Fruit fly (Drosophila melanogaster) whole organism, embryonic: ENCODE measurements around the gene CG6465.
A peak's percentile ranks its signal among the peaks of the same experiment; 100 is the strongest.

Experiments used
- CG1024 ChIP-seq: fragments of 200-800 bp; sonication (Bioruptor generic); IDR thresholded peaks from 2 replicates; pipeline ENCODE4 v1.3.6; 2022; ENCODE audit warnings: missing biosample characterization, missing genetic modification characterization
- CG14860 ChIP-seq: fragments of 200-800 bp; sonication (Bioruptor generic); IDR thresholded peaks from 3 replicates; pipeline ENCODE4 v1.3.6; 2022; ENCODE audit warnings: missing biosample characterization, missing genetic modification characterization; ENCODE audit not compliant: partially characterized antibody
- CG16863 ChIP-seq: fragments of 200-800 bp; sonication (Bioruptor generic); optimal IDR thresholded peaks from 3 replicates; lab custom pipeline; 2016; ENCODE audit warnings: missing biosample characterization, missing genetic modification characterization
- CG2129 ChIP-seq: fragments of 200-800 bp; sonication (Bioruptor generic); IDR thresholded peaks from 2 replicates; pipeline ENCODE4 v1.3.6; 2022; ENCODE audit warnings: missing biosample characterization, missing genetic modification characterization; ENCODE audit not compliant: partially characterized antibody
- CG2678 ChIP-seq: fragments of 200-800 bp; sonication (Bioruptor generic); optimal IDR thresholded peaks from 3 replicates; lab custom pipeline; 2019; ENCODE audit warnings: missing biosample characterization, mild to moderate bottlenecking, missing genetic modification characterization, moderate library complexity
- CG3065 ChIP-seq: fragments of 200-800 bp; sonication (Bioruptor generic); optimal IDR thresholded peaks from 2 replicates; lab custom pipeline; 2016; ENCODE audit warnings: missing biosample characterization, missing genetic modification characterization
- CG3163 ChIP-seq: fragments of 200-800 bp; sonication (Bioruptor generic); optimal IDR thresholded peaks from 3 replicates; lab custom pipeline; 2016; ENCODE audit warnings: missing biosample characterization, missing genetic modification characterization
- CG4282 ChIP-seq: fragments of 200-800 bp; sonication (Bioruptor generic); optimal IDR thresholded peaks from 2 replicates; lab custom pipeline; 2016; ENCODE audit warnings: missing biosample characterization, missing genetic modification characterization
- CG4424 ChIP-seq: fragments of 200-800 bp; sonication (Bioruptor generic); optimal IDR thresholded peaks from 3 replicates; lab custom pipeline; 2016; ENCODE audit warnings: missing biosample characterization, missing genetic modification characterization
- CG4820 ChIP-seq: fragments of 200-800 bp; sonication (Bioruptor generic); optimal IDR thresholded peaks from 3 replicates; lab custom pipeline; 2016; ENCODE audit warnings: missing biosample characterization, missing genetic modification characterization
- CG4854 ChIP-seq: fragments of 200-800 bp; sonication (Bioruptor generic); optimal IDR thresholded peaks from 2 replicates; lab custom pipeline; 2016; ENCODE audit warnings: missing biosample characterization, missing genetic modification characterization, inconsistent platforms
- CG9817 ChIP-seq: fragments of 200-800 bp; sonication (Bioruptor generic); optimal IDR thresholded peaks from 2 replicates; lab custom pipeline; 2018; ENCODE audit warnings: missing biosample characterization, mild to moderate bottlenecking, missing genetic modification characterization, moderate library complexity
- CG9932 ChIP-seq: fragments of 200-800 bp; sonication (Bioruptor generic); IDR thresholded peaks from 2 replicates; pipeline ENCODE4 v1.3.6; 2022; ENCODE audit warnings: missing biosample characterization, missing genetic modification characterization
- CoRest ChIP-seq: fragments of 200-800 bp; sonication (Bioruptor generic); optimal IDR thresholded peaks from 3 replicates; lab custom pipeline; 2018; ENCODE audit warnings: missing biosample characterization, mild to moderate bottlenecking, missing genetic modification characterization, moderate library complexity
- Dfd ChIP-seq, 2 experiments: fragments of >200 bp; optimal IDR thresholded peaks; 2 replicates each; lab custom pipeline; 2017; ENCODE audit warnings: missing biosample characterization in 2 of 2, missing genetic modification characterization in 2 of 2
- Dll ChIP-seq: fragments of 200-800 bp; sonication (Bioruptor generic); IDR thresholded peaks from 4 replicates; pipeline ENCODE4 v1.3.6; 2022; ENCODE audit warnings: missing biosample characterization, missing genetic modification characterization; ENCODE audit not compliant: partially characterized antibody
- Fer1 ChIP-seq: fragments of 200-800 bp; sonication (Bioruptor generic); optimal IDR thresholded peaks from 2 replicates; lab custom pipeline; 2017; ENCODE audit warnings: missing biosample characterization, mild to moderate bottlenecking, missing genetic modification characterization
- Fer3 ChIP-seq: fragments of 200-800 bp; sonication (Bioruptor generic); optimal IDR thresholded peaks from 2 replicates; lab custom pipeline; 2018; ENCODE audit warnings: missing biosample characterization, mild to moderate bottlenecking, missing genetic modification characterization, moderate library complexity
- Hr3 ChIP-seq: fragments of 200-800 bp; sonication (Bioruptor generic); optimal IDR thresholded peaks from 3 replicates; lab custom pipeline; 2016; ENCODE audit warnings: missing biosample characterization, missing genetic modification characterization
- MBD-R2 ChIP-seq: fragments of 200-800 bp; sonication (Bioruptor generic); IDR thresholded peaks from 2 replicates; pipeline ENCODE4 v1.3.6; 2022; ENCODE audit warnings: missing biosample characterization, missing genetic modification characterization
- Oli ChIP-seq: fragments of 200-800 bp; sonication (Bioruptor generic); optimal IDR thresholded peaks from 2 replicates; lab custom pipeline; 2018; ENCODE audit warnings: missing biosample characterization, mild to moderate bottlenecking, missing genetic modification characterization, moderate library complexity
- Pdp1 ChIP-seq, 2 experiments: fragments of 200-800 bp; sonication (Bioruptor generic); optimal IDR thresholded peaks; 3 replicates each; lab custom pipeline; 2016; ENCODE audit warnings: missing biosample characterization in 2 of 2, missing genetic modification characterization in 2 of 2, mild to moderate bottlenecking in 1 of 2, moderate library complexity in 1 of 2
- Side ChIP-seq: fragments of 200-800 bp; sonication (Bioruptor generic); optimal IDR thresholded peaks from 2 replicates; lab custom pipeline; 2016; ENCODE audit warnings: missing biosample characterization, missing genetic modification characterization
- YL-1 ChIP-seq: fragments of 200-800 bp; sonication (Bioruptor generic); optimal IDR thresholded peaks from 3 replicates; lab custom pipeline; 2017; ENCODE audit warnings: missing biosample characterization, mild to moderate bottlenecking, missing genetic modification characterization
- ab ChIP-seq: fragments of 200-800 bp; sonication (Bioruptor generic); optimal IDR thresholded peaks from 2 replicates; lab custom pipeline; 2016; ENCODE audit warnings: missing biosample characterization, missing genetic modification characterization
- al ChIP-seq: fragments of 200-800 bp; sonication (Bioruptor generic); IDR thresholded peaks from 2 replicates; pipeline ENCODE4 v1.3.6; 2022; ENCODE audit warnings: missing biosample characterization, missing genetic modification characterization
- ap ChIP-seq: fragments of 200-800 bp; sonication (Bioruptor generic); IDR thresholded peaks from 2 replicates; pipeline ENCODE4 v1.3.6; 2022; ENCODE audit warnings: missing biosample characterization, missing genetic modification characterization
- bsh ChIP-seq, 2 experiments: fragments of 200-800 bp; sonication (Bioruptor generic); optimal IDR thresholded peaks; 2 replicates each; lab custom pipeline; 2017 to 2018; ENCODE audit warnings: mild to moderate bottlenecking in 2 of 2, missing biosample characterization in 2 of 2, missing genetic modification characterization in 2 of 2, moderate library complexity in 1 of 2
- ci ChIP-seq: fragments of 200-800 bp; sonication (Bioruptor generic); IDR thresholded peaks from 3 replicates; pipeline ENCODE4 v1.3.6; 2022; ENCODE audit warnings: missing biosample characterization, missing genetic modification characterization
- dm ChIP-seq: fragments of 200-800 bp; sonication (Bioruptor generic); optimal IDR thresholded peaks from 3 replicates; lab custom pipeline; 2016; ENCODE audit warnings: missing biosample characterization, missing genetic modification characterization
- en ChIP-seq: fragments of 200-800 bp; sonication (Bioruptor generic); optimal IDR thresholded peaks from 2 replicates; lab custom pipeline; 2016; ENCODE audit warnings: missing biosample characterization, missing genetic modification characterization
- esg ChIP-seq: fragments of 200-800 bp; sonication (Bioruptor generic); conservative IDR thresholded peaks from 2 replicates; pipeline ENCODE4 v1.3.6; 2022; ENCODE audit warnings: missing biosample characterization, missing genetic modification characterization
- exex ChIP-seq: fragments of 200-800 bp; sonication (Bioruptor generic); optimal IDR thresholded peaks from 4 replicates; lab custom pipeline; 2018; ENCODE audit warnings: missing biosample characterization, mild to moderate bottlenecking, missing genetic modification characterization, moderate library complexity
- gsb-n ChIP-seq: fragments of 200-800 bp; sonication (Bioruptor generic); optimal IDR thresholded peaks from 3 replicates; lab custom pipeline; 2018; ENCODE audit warnings: missing biosample characterization, mild to moderate bottlenecking, missing genetic modification characterization
- h ChIP-seq: fragments of >200 bp; optimal IDR thresholded peaks from 2 replicates; lab custom pipeline; 2017
- jigr1 ChIP-seq: fragments of 200-800 bp; sonication (Bioruptor generic); IDR thresholded peaks from 3 replicates; pipeline ENCODE4 v1.3.6; 2022; ENCODE audit warnings: missing biosample characterization, missing genetic modification characterization
- luna ChIP-seq: fragments of 200-800 bp; sonication (Bioruptor generic); optimal IDR thresholded peaks from 2 replicates; lab custom pipeline; 2016; ENCODE audit warnings: missing biosample characterization, missing genetic modification characterization
- nom ChIP-seq: fragments of 200-800 bp; sonication (Bioruptor generic); optimal IDR thresholded peaks from 2 replicates; lab custom pipeline; 2017; ENCODE audit warnings: missing biosample characterization, missing genetic modification characterization, mild to moderate bottlenecking, moderate library complexity, missing genetic modification reagents
- oc ChIP-seq: fragments of 200-800 bp; sonication (Bioruptor generic); optimal IDR thresholded peaks from 2 replicates; lab custom pipeline; 2018; ENCODE audit warnings: missing biosample characterization, mild to moderate bottlenecking, missing genetic modification characterization, moderate library complexity
- onecut ChIP-seq: fragments of 200-800 bp; sonication (Bioruptor generic); IDR thresholded peaks from 2 replicates; pipeline ENCODE4 v1.3.6; 2022; ENCODE audit warnings: missing biosample characterization, missing genetic modification characterization
- prd ChIP-seq, 3 experiments: fragments of >200 bp in 2 of 3; fragments of 200-800 bp in 1 of 3; sonication (Bioruptor generic) in 1 of 3; optimal IDR thresholded peaks in 2 of 3; IDR thresholded peaks in 1 of 3; 2 replicates in 2 of 3; 3 replicates in 1 of 3; pipeline versions ENCODE4 v1.3.6 to Lab custom; 2017 to 2022; ENCODE audit warnings: missing biosample characterization in 1 of 3, missing genetic modification characterization in 1 of 3
- sim ChIP-seq: fragments of 200-800 bp; sonication (Bioruptor generic); IDR thresholded peaks from 2 replicates; pipeline ENCODE4 v1.3.6; 2022; ENCODE audit warnings: missing biosample characterization, missing genetic modification characterization
- sima ChIP-seq: fragments of 200-800 bp; sonication (Bioruptor generic); optimal IDR thresholded peaks from 2 replicates; lab custom pipeline; 2016; ENCODE audit warnings: missing biosample characterization, missing genetic modification characterization
- sisA ChIP-seq: fragments of 200-800 bp; sonication (Bioruptor generic); IDR thresholded peaks from 2 replicates; pipeline ENCODE4 v1.3.6; 2022; ENCODE audit warnings: missing biosample characterization, missing genetic modification characterization
- sna ChIP-seq: fragments of 200-800 bp; sonication (Bioruptor generic); IDR thresholded peaks from 2 replicates; pipeline ENCODE4 v1.3.6; 2022; ENCODE audit warnings: missing biosample characterization, missing genetic modification characterization; ENCODE audit not compliant: partially characterized antibody
- tll ChIP-seq, 2 experiments: fragments of 200-800 bp in 1 of 2; fragments of >200 bp in 1 of 2; sonication (Bioruptor generic) in 1 of 2; optimal IDR thresholded peaks; 2 replicates each; lab custom pipeline; 2017 to 2019; ENCODE audit warnings: missing biosample characterization in 2 of 2, missing genetic modification characterization in 2 of 2, mild to moderate bottlenecking in 1 of 2, moderate library complexity in 1 of 2
- tna ChIP-seq: fragments of 200-800 bp; sonication (Bioruptor generic); IDR thresholded peaks from 2 replicates; pipeline ENCODE4 v1.3.6; 2022; ENCODE audit warnings: missing biosample characterization, missing genetic modification characterization; ENCODE audit not compliant: partially characterized antibody
- vvl ChIP-seq: fragments of 200-800 bp; sonication (Bioruptor generic); IDR thresholded peaks from 2 replicates; pipeline ENCODE4 v1.3.6; 2022; ENCODE audit warnings: missing biosample characterization, missing genetic modification characterization
- wor ChIP-seq: fragments of 200-800 bp; sonication (Bioruptor generic); IDR thresholded peaks from 2 replicates; pipeline ENCODE4 v1.3.6; 2022; ENCODE audit warnings: missing biosample characterization, missing genetic modification characterization
- zf30C ChIP-seq: fragments of 200-800 bp; sonication (Bioruptor generic); optimal IDR thresholded peaks from 3 replicates; lab custom pipeline; 2018; ENCODE audit warnings: missing biosample characterization, mild to moderate bottlenecking, missing genetic modification characterization

The CG6465 gene

dm6 chr3R:10677245-10677902 is at the start of gene CG6465 (continued):
- TF ChIP-seq onecut = no peak
- TF ChIP-seq Dll (GFP tag; lab: Robert Waterston, UW) = no peak
- no peak for TF ChIP-seq CG4424 (GFP tag; lab: Kevin White, UChicago)
- 0 out of 2 replicates have a peak, but pooled peaks have one; percentile 17 for TF ChIP-seq sisA (GFP tag; lab: Robert Waterston, UW)
- TF ChIP-seq ab = no peak
- TF ChIP-seq wor = no peak
- TF ChIP-seq CG4820 (GFP tag; lab: Kevin White, UChicago) = no peak
- no peak for TF ChIP-seq en
- no peak for TF ChIP-seq sima (GFP tag; lab: Kevin White, UChicago)
- TF ChIP-seq ap = no peak
- TF ChIP-seq tna (GFP tag; lab: Robert Waterston, UW) = no peak
- no peak for TF ChIP-seq oc (tag; lab: Kevin White, UChicago)
- no peak for TF ChIP-seq zf30C (GFP tag; lab: Kevin White, UChicago)
- no peak for TF ChIP-seq Hr3 (GFP tag; lab: Kevin White, UChicago)
- TF ChIP-seq Dfd (GFP tag; optimal IDR thresholded peaks at IDR 0.05; lab: Kevin White, UChicago) = peak in 1 of 2 experiments; percentile 95
- TF ChIP-seq Oli (tag; lab: Kevin White, UChicago) = no peak
- TF ChIP-seq CG2129 (GFP tag; lab: Robert Waterston, UW) = no peak
- no peak for TF ChIP-seq YL-1 (GFP tag; lab: Kevin White, UChicago)
- 0 out of 2 replicates have a peak, but pooled peaks have one; percentile 19 for TF ChIP-seq MBD-R2 (GFP tag; lab: Robert Waterston, UW)
- no peak for TF ChIP-seq CG14860 (GFP tag; lab: Robert Waterston, UW)
- no peak for TF ChIP-seq esg (GFP tag; lab: Robert Waterston, UW)
- peak; percentile 29 for TF ChIP-seq CG4282
- no peak for TF ChIP-seq sim (GFP tag; lab: Robert Waterston, UW)
- TF ChIP-seq al = peak; percentile 34; the same call in 1 of the 2 replicates
- TF ChIP-seq exex = no peak
- no peak for TF ChIP-seq h (lab: Kevin White, UChicago)
- TF ChIP-seq gsb-n = peak; percentile 29
- TF ChIP-seq bsh (GFP tag; optimal IDR thresholded peaks at IDR 0.05; lab: Kevin White, UChicago) = no peak
- TF ChIP-seq Fer3 = peak; percentile 1
- TF ChIP-seq jigr1 (GFP tag; lab: Robert Waterston, UW) = no peak
- TF ChIP-seq tll (GFP tag; optimal IDR thresholded peaks at IDR 0.05; lab: Kevin White, UChicago) = no peak
- TF ChIP-seq CoRest (tag; lab: Kevin White, UChicago) = peak; percentile 18
- TF ChIP-seq luna (GFP tag; lab: Kevin White, UChicago) = no peak
- peak; percentile 8 for TF ChIP-seq CG9817 (tag; lab: Kevin White, UChicago)
- TF ChIP-seq Side (GFP tag; lab: Kevin White, UChicago) = no peak
- no peak for TF ChIP-seq CG1024
- peak; percentile 47 for TF ChIP-seq CG2678 (tag; lab: Kevin White, UChicago)
- TF ChIP-seq dm (GFP tag; lab: Kevin White, UChicago) = no peak
- no peak for TF ChIP-seq CG4854 (GFP tag; lab: Kevin White, UChicago)
- no peak; the same call in 2 of the 3 replicates for TF ChIP-seq ci
- TF ChIP-seq sna (GFP tag; lab: Robert Waterston, UW) = no peak
- TF ChIP-seq vvl = peak; percentile 84
- peak; percentile 36 for TF ChIP-seq Fer1 (GFP tag; lab: Kevin White, UChicago)
- no peak for TF ChIP-seq CG3065 (GFP tag; lab: Kevin White, UChicago)
- TF ChIP-seq CG16863 = no peak
- peak; percentile 12 to 85 for TF ChIP-seq Pdp1 (GFP tag; optimal IDR thresholded peaks at IDR 0.05; lab: Kevin White, UChicago)
- no peak for TF ChIP-seq nom (GFP tag; lab: Kevin White, UChicago)
- no peak for TF ChIP-seq CG9932 (GFP tag; lab: Robert Waterston, UW)
- TF ChIP-seq prd (optimal IDR thresholded peaks at IDR 0.05; lab: Kevin White, UChicago) = no peak
- no peak for TF ChIP-seq prd (GFP tag; IDR thresholded peaks at IDR 0.05; lab: Robert Waterston, UW)
- TF ChIP-seq CG3163 (GFP tag; lab: Kevin White, UChicago) = peak; percentile 8
